Worm (Caenorhabditis elegans) whole organism, L2 larva: ENCODE results near the gene F19C7.8.

ENCODE experiments used
- C34F6.9 ChIP-seq: fragments of 150-350 bp; optimal IDR thresholded peaks from 2 replicates; lab custom pipeline; 2014; ENCODE audit warnings: missing biosample characterization, missing genetic modification characterization
- F13H6.1 ChIP-seq: sonication (generic microtip); optimal IDR thresholded peaks from 2 replicates; lab custom pipeline; 2016; ENCODE audit warnings: missing genetic modification characterization, missing compliant biosample characterization
- R02D3.7 ChIP-seq: fragments of 150-350 bp; optimal IDR thresholded peaks from 2 replicates; lab custom pipeline; 2014; ENCODE audit warnings: missing biosample characterization, missing genetic modification characterization
- Y55F3AM.14 ChIP-seq: fragments of 200-800 bp; sonication (Bioruptor generic); optimal IDR thresholded peaks from 2 replicates; lab custom pipeline; 2018; ENCODE audit warnings: mild to moderate bottlenecking, missing genetic modification characterization, missing compliant biosample characterization
- ZK546.5 ChIP-seq: sonication (generic microtip); optimal IDR thresholded peaks from 2 replicates; lab custom pipeline; 2017; ENCODE audit warnings: missing biosample characterization, missing genetic modification characterization
- alr-1 ChIP-seq: fragments of 150-350 bp; optimal IDR thresholded peaks from 2 replicates; lab custom pipeline; 2014; ENCODE audit warnings: missing biosample characterization, missing genetic modification characterization
- aly-2 ChIP-seq: fragments of 150-350 bp; optimal IDR thresholded peaks from 2 replicates; lab custom pipeline; 2014; ENCODE audit warnings: missing biosample characterization, missing genetic modification characterization
- ama-1 ChIP-seq: fragments of 150-350 bp; optimal IDR thresholded peaks from 2 replicates; lab custom pipeline; 2018; ENCODE audit warnings: inconsistent platforms
- blmp-1 ChIP-seq: sonication (generic microtip); optimal IDR thresholded peaks from 2 replicates; lab custom pipeline; 2017; ENCODE audit warnings: missing genetic modification characterization, mild to moderate bottlenecking, missing compliant biosample characterization, antibody characterized with exemption, moderate library complexity; ENCODE audit not compliant: insufficient read depth
- ceh-16 ChIP-seq: fragments of 150-350 bp; optimal IDR thresholded peaks from 2 replicates; lab custom pipeline; 2014; ENCODE audit warnings: missing biosample characterization, missing genetic modification characterization
- ceh-82 ChIP-seq: fragments of 150-350 bp; optimal IDR thresholded peaks from 2 replicates; lab custom pipeline; 2014; ENCODE audit warnings: missing biosample characterization, missing genetic modification characterization
- crh-2 ChIP-seq: sonication (generic microtip); optimal IDR thresholded peaks from 2 replicates; lab custom pipeline; 2017; ENCODE audit warnings: missing biosample characterization, missing genetic modification characterization
- dmd-4 ChIP-seq: sonication (generic microtip); optimal IDR thresholded peaks from 2 replicates; lab custom pipeline; 2017; ENCODE audit warnings: missing biosample characterization, missing genetic modification characterization
- egl-27 ChIP-seq: sonication (generic microtip); optimal IDR thresholded peaks from 3 replicates; lab custom pipeline; 2017; ENCODE audit warnings: missing biosample characterization, missing genetic modification reagents, missing genetic modification characterization
- elt-1 ChIP-seq: fragments of 150-350 bp; optimal IDR thresholded peaks from 2 replicates; lab custom pipeline; 2014; ENCODE audit warnings: missing biosample characterization, missing genetic modification characterization
- elt-3 ChIP-seq: sonication (generic microtip); optimal IDR thresholded peaks from 2 replicates; lab custom pipeline; 2017; ENCODE audit warnings: missing biosample characterization, missing genetic modification characterization
- fos-1 ChIP-seq: fragments of 150-350 bp; optimal IDR thresholded peaks from 2 replicates; lab custom pipeline; 2014; ENCODE audit warnings: missing biosample characterization, missing genetic modification characterization
- gmeb-1 ChIP-seq: fragments of 150-350 bp; optimal IDR thresholded peaks from 2 replicates; lab custom pipeline; 2014; ENCODE audit warnings: missing biosample characterization, missing genetic modification characterization
- lin-11 ChIP-seq: fragments of 150-350 bp; sonication (generic microtip); optimal IDR thresholded peaks from 2 replicates; lab custom pipeline; 2014; ENCODE audit warnings: missing biosample characterization, missing genetic modification characterization, inconsistent platforms, mixed read lengths
- lin-13 ChIP-seq: fragments of 150-350 bp; optimal IDR thresholded peaks from 2 replicates; lab custom pipeline; 2014; ENCODE audit warnings: missing biosample characterization, missing genetic modification reagents, missing genetic modification characterization
- lin-39 ChIP-seq: fragments of 150-350 bp; optimal IDR thresholded peaks from 2 replicates; lab custom pipeline; 2014; ENCODE audit warnings: missing biosample characterization, missing genetic modification reagents, missing genetic modification characterization
- lsy-2 ChIP-seq, 2 experiments: fragments of 150-350 bp in 1 of 2; sonication (generic microtip) in 1 of 2; optimal IDR thresholded peaks; 2 replicates each; lab custom pipeline; 2014 to 2017; ENCODE audit warnings: missing biosample characterization in 2 of 2, missing genetic modification characterization in 2 of 2
- mab-5 ChIP-seq: fragments of 150-350 bp; optimal IDR thresholded peaks from 2 replicates; lab custom pipeline; 2014; ENCODE audit warnings: missing biosample characterization, missing genetic modification characterization
- mbf-1 ChIP-seq: sonication (generic microtip); optimal IDR thresholded peaks from 2 replicates; lab custom pipeline; 2017; ENCODE audit warnings: missing biosample characterization, missing genetic modification characterization
- mdl-1 ChIP-seq, 2 experiments: fragments of 150-350 bp in 1 of 2; sonication (generic microtip) in 1 of 2; optimal IDR thresholded peaks; 2 replicates each; lab custom pipeline; 2017; ENCODE audit warnings: missing biosample characterization in 2 of 2, missing genetic modification characterization in 2 of 2
- nhr-10 ChIP-seq: sonication (generic microtip); optimal IDR thresholded peaks from 2 replicates; lab custom pipeline; 2017; ENCODE audit warnings: missing biosample characterization, missing genetic modification characterization
- nhr-11 ChIP-seq: fragments of 150-350 bp; optimal IDR thresholded peaks from 2 replicates; lab custom pipeline; 2014; ENCODE audit warnings: missing biosample characterization, missing genetic modification characterization
- nhr-12 ChIP-seq: fragments of 150-350 bp; optimal IDR thresholded peaks from 2 replicates; lab custom pipeline; 2014; ENCODE audit warnings: missing biosample characterization, missing genetic modification characterization
- nhr-129 ChIP-seq: fragments of 150-350 bp; optimal IDR thresholded peaks from 2 replicates; lab custom pipeline; 2014; ENCODE audit warnings: missing biosample characterization, missing genetic modification characterization
- nhr-21 ChIP-seq: fragments of 150-350 bp; optimal IDR thresholded peaks from 2 replicates; lab custom pipeline; 2014; ENCODE audit warnings: missing biosample characterization, missing genetic modification characterization
- nhr-23 ChIP-seq: fragments of 150-350 bp; optimal IDR thresholded peaks from 2 replicates; lab custom pipeline; 2014; ENCODE audit warnings: missing biosample characterization, missing genetic modification reagents, missing genetic modification characterization
- nhr-237 ChIP-seq: fragments of 150-350 bp; optimal IDR thresholded peaks from 2 replicates; lab custom pipeline; 2014; ENCODE audit warnings: missing biosample characterization, missing genetic modification characterization
- nhr-25 ChIP-seq: fragments of 150-350 bp; sonication (generic microtip); optimal IDR thresholded peaks from 3 replicates; lab custom pipeline; 2014; ENCODE audit warnings: missing biosample characterization, missing genetic modification characterization
- nhr-6 ChIP-seq: fragments of 150-350 bp; optimal IDR thresholded peaks from 2 replicates; lab custom pipeline; 2014; ENCODE audit warnings: missing biosample characterization, missing genetic modification characterization
- nhr-77 ChIP-seq: fragments of 150-350 bp; optimal IDR thresholded peaks from 2 replicates; lab custom pipeline; 2014; ENCODE audit warnings: missing biosample characterization, missing genetic modification characterization
- peb-1 ChIP-seq: fragments of 150-350 bp; optimal IDR thresholded peaks from 2 replicates; lab custom pipeline; 2014; ENCODE audit warnings: missing biosample characterization, missing genetic modification characterization
- sem-4 ChIP-seq: fragments of 150-350 bp; optimal IDR thresholded peaks from 2 replicates; lab custom pipeline; 2014; ENCODE audit warnings: missing biosample characterization, missing genetic modification reagents, missing genetic modification characterization
- skn-1 ChIP-seq: sonication (generic microtip); optimal IDR thresholded peaks from 2 replicates; lab custom pipeline; 2017; ENCODE audit warnings: missing biosample characterization, missing genetic modification characterization
- sma-3 ChIP-seq: sonication (generic microtip); optimal IDR thresholded peaks from 2 replicates; lab custom pipeline; 2016; ENCODE audit warnings: missing genetic modification reagents, missing genetic modification characterization, missing compliant biosample characterization
- sma-9 ChIP-seq, 2 experiments: fragments of 150-350 bp in 1 of 2; sonication (generic microtip) in 1 of 2; optimal IDR thresholded peaks; 2 replicates each; lab custom pipeline; 2014 to 2016; ENCODE audit warnings: missing genetic modification characterization in 2 of 2, mild to moderate bottlenecking in 1 of 2, missing biosample characterization in 1 of 2, missing compliant biosample characterization in 1 of 2, missing genetic modification reagents in 1 of 2, moderate library complexity in 1 of 2
- snpc-4 ChIP-seq: fragments of 150-350 bp; optimal IDR thresholded peaks from 2 replicates; lab custom pipeline; 2014; ENCODE audit warnings: missing biosample characterization, missing genetic modification characterization
- unc-39 ChIP-seq: fragments of 150-350 bp; optimal IDR thresholded peaks from 2 replicates; lab custom pipeline; 2014; ENCODE audit warnings: missing biosample characterization, missing genetic modification characterization
- unc-55 ChIP-seq: fragments of 150-350 bp; sonication (generic microtip); optimal IDR thresholded peaks from 3 replicates; lab custom pipeline; 2014; ENCODE audit warnings: missing biosample characterization, missing genetic modification reagents, missing genetic modification characterization
- unc-62 ChIP-seq: fragments of 150-350 bp; optimal IDR thresholded peaks from 2 replicates; lab custom pipeline; 2014; ENCODE audit warnings: missing biosample characterization, missing genetic modification reagents, missing genetic modification characterization
- zag-1 ChIP-seq: fragments of 150-350 bp; optimal IDR thresholded peaks from 2 replicates; lab custom pipeline; 2014; ENCODE audit warnings: missing biosample characterization, missing genetic modification characterization
- ztf-1 ChIP-seq: fragments of 200-800 bp; sonication (Bioruptor generic); conservative IDR thresholded peaks from 2 replicates; pipeline ENCODE4 v1.3.6; 2022; ENCODE audit warnings: missing genetic modification characterization, missing compliant biosample characterization
- ztf-11 ChIP-seq: sonication (generic microtip); optimal IDR thresholded peaks from 2 replicates; lab custom pipeline; 2017; ENCODE audit warnings: missing biosample characterization, missing genetic modification characterization
- ztf-4 ChIP-seq: fragments of 150-350 bp; optimal IDR thresholded peaks from 2 replicates; lab custom pipeline; 2014; ENCODE audit warnings: missing biosample characterization, missing genetic modification characterization

The F19C7.8 gene

DNA sequence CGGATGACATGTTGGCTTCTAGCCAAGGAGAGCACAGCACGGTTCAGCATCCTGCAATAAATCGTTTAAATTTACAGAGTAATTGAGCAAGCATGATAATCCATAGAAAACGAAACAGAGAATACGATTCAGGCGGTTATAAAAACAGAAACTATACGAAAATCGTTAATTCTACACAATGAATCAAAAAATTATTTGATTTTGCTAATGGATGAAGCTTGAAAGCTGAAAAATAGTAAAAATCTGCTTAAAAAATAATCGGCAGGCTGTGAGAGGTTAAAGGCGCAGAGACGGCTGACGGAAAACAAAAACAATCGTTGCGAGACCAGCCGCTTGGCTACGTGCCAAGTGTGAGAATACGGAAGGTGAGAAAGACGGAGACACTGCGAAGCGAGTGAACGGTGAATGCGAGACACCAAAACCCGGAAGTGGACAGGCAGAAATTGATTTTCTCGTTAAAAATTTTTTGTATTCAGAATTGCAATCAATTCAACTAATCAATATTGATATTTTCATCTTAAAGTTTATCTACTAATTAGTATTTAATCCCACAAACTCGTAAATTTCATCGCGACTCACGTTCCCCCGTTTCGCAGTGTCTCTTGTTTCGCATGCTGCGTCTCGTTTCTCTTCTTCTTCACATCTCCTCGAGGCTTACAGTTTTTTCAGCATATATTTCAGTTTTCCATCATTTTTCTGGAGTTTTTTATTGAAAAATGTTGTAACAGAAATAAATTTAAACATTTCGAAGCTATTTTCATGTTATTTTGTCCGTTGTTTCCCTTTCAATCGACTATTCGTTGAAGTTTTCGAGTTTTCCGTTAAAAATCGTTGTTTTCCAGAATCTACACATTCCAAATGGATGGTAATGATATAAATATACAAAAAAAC, 22.5 kb upstream of the F19C7.8 start, which contains the start of the genes F29B9.11 and jmjd-1.2:
F29B9.11 (minus strand) TSS at position 51 of the 891 bp plus-strand sequence.
jmjd-1.2 (plus strand) TSS at position 841 of the 891 bp plus-strand sequence.
- TF ChIP-seq nhr-129 (tag; lab: Kevin White, UChicago) (peak; percentile 84), nhr-10 (peak; percentile 30), zag-1 (tag; lab: Kevin White, UChicago) (peak; percentile 68), ztf-1 (GFP tag; lab: Robert Waterston, UW) (no peak), C34F6.9 (tag; lab: Kevin White, UChicago) (peak; percentile 97), skn-1 (tag; lab: Kevin White, UChicago) (no peak), snpc-4 (peak; percentile 78), dmd-4 (tag; lab: Kevin White, UChicago) (no peak), sma-3 (GFP tag; lab: Kevin White, UChicago) (peak; percentile 98), nhr-23 (tag; lab: Kevin White, UChicago) (no peak), sma-9 (GFP tag; optimal IDR thresholded peaks at IDR 0.05; lab: Kevin White, UChicago) (peak; percentile 88), sma-9 (tag; optimal IDR thresholded peaks at IDR 0.05; lab: Kevin White, UChicago) (no peak), lin-39 (tag; lab: Kevin White, UChicago) (no peak), ceh-16 (tag; lab: Kevin White, UChicago) (peak; percentile 54), nhr-12 (no peak), elt-1 (tag; lab: Kevin White, UChicago) (no peak), unc-62 (GFP tag; lab: Kevin White, UChicago) (peak; percentile 10), ceh-82 (no peak), F13H6.1 (peak; percentile 92), R02D3.7 (tag; lab: Kevin White, UChicago) (peak; percentile 47), crh-2 (tag; lab: Kevin White, UChicago) (peak; percentile 95), lsy-2 (tag; optimal IDR thresholded peaks at IDR 0.05; lab: Kevin White, UChicago) (peak; percentile 87 to 95), lin-13 (GFP tag; lab: Kevin White, UChicago) (peak; percentile 93), mbf-1 (tag; lab: Kevin White, UChicago) (peak; percentile 2), elt-3 (tag; lab: Kevin White, UChicago) (no peak), alr-1 (tag; lab: Kevin White, UChicago) (no peak), ztf-4 (tag; lab: Kevin White, UChicago) (peak; percentile 76), fos-1 (tag; lab: Kevin White, UChicago) (peak; percentile 72), unc-39 (tag; lab: Kevin White, UChicago) (no peak), peb-1 (tag; lab: Kevin White, UChicago) (no peak), nhr-77 (tag; lab: Kevin White, UChicago) (peak; percentile 39), unc-55 (peak; percentile 89), nhr-11 (tag; lab: Kevin White, UChicago) (no peak), mab-5 (tag; lab: Kevin White, UChicago) (peak; percentile 82), ztf-11 (tag; lab: Kevin White, UChicago) (no peak), nhr-25 (peak; percentile 88), blmp-1 (tag; lab: Kevin White, UChicago) (peak; percentile 75), ama-1 (lab: Kevin White, UChicago) (no peak), Y55F3AM.14 (GFP tag; lab: Kevin White, UChicago) (peak; percentile 74), mdl-1 (tag; optimal IDR thresholded peaks at IDR 0.05; lab: Kevin White, UChicago) (peak in 1 of 2 experiments; percentile 51), lin-11 (peak; percentile 91), ZK546.5 (tag; lab: Kevin White, UChicago) (peak; percentile 72), egl-27 (tag; lab: Kevin White, UChicago) (peak; percentile 78), sem-4 (peak; percentile 93), nhr-6 (tag; lab: Kevin White, UChicago) (peak; percentile 55), nhr-237 (tag; lab: Kevin White, UChicago) (peak; percentile 73), gmeb-1 (peak; percentile 79), aly-2 (tag; lab: Kevin White, UChicago) (no peak), nhr-21 (tag; lab: Kevin White, UChicago) (peak; percentile 89)
